Fruit fly (Drosophila melanogaster): ENCODE results near the gene Prp3.

Gene Prp3

dm6 chr3L:19952690-19953089 is 42.6 kb downstream of the Prp3 start, which contains the start of gene CG33710:
TSS of gene CG33710 (minus strand) at chr3L:19952790.
- TF ChIP-seq Sox14 (GFP tag; optimal IDR thresholded peaks at IDR 0.05) (no peak), Met (GFP tag; optimal IDR thresholded peaks at IDR 0.05) (no peak)

dm6 chr3L:19953612-19954011 is 43.5 kb downstream of the Prp3 start, which contains the start of gene CG42655:
TSS of gene CG42655 (minus strand) at chr3L:19953712.
- TF ChIP-seq Ets21C (GFP tag; optimal IDR thresholded peaks at IDR 0.05) = no peak
- no peak for TF ChIP-seq fd59A (GFP tag; optimal IDR thresholded peaks at IDR 0.05)
- no peak for TF ChIP-seq Blimp-1 (GFP tag; optimal IDR thresholded peaks at IDR 0.05)
- TF ChIP-seq CG8632 (GFP tag; optimal IDR thresholded peaks at IDR 0.05) = no peak
- TF ChIP-seq CG6808 (GFP tag; optimal IDR thresholded peaks at IDR 0.05) = no peak
- TF ChIP-seq fkh (GFP tag; optimal IDR thresholded peaks at IDR 0.05) = no peak
- no peak for TF ChIP-seq Smox (GFP tag; optimal IDR thresholded peaks at IDR 0.05)
- TF ChIP-seq Eip75B (GFP tag; optimal IDR thresholded peaks at IDR 0.05) = no peak
- TF ChIP-seq CG1621 (tag; optimal IDR thresholded peaks at IDR 0.05) = no peak
- no peak for TF ChIP-seq net (GFP tag; optimal IDR thresholded peaks at IDR 0.05)
- TF ChIP-seq spab (GFP tag; optimal IDR thresholded peaks at IDR 0.05) = no peak
- TF ChIP-seq Sox14 (GFP tag; optimal IDR thresholded peaks at IDR 0.05) = no peak

dm6 chr3L:19954426-19954825 is 44.3 kb downstream of the Prp3 start, which contains the start of gene CG42654:
TSS of gene CG42654 (minus strand) at chr3L:19954526.
- no peak for TF ChIP-seq CG6276 (GFP tag; optimal IDR thresholded peaks at IDR 0.05)
- TF ChIP-seq net (GFP tag; optimal IDR thresholded peaks at IDR 0.05) = no peak
- TF ChIP-seq fd59A (GFP tag; optimal IDR thresholded peaks at IDR 0.05) = no peak
- no peak for TF ChIP-seq Ets21C (GFP tag; optimal IDR thresholded peaks at IDR 0.05)
- TF ChIP-seq Hr38 (GFP tag; optimal IDR thresholded peaks at IDR 0.05) = no peak
- no peak for TF ChIP-seq CG1621 (tag; optimal IDR thresholded peaks at IDR 0.05)
- no peak for TF ChIP-seq salr (GFP tag; optimal IDR thresholded peaks at IDR 0.05)
- TF ChIP-seq dac (GFP tag; optimal IDR thresholded peaks at IDR 0.05) = no peak
- TF ChIP-seq CG16779 (tag; optimal IDR thresholded peaks at IDR 0.05) = no peak
- TF ChIP-seq svp (GFP tag) = no peak
- TF ChIP-seq CG3032 (tag; optimal IDR thresholded peaks at IDR 0.05) = no peak
- no peak for TF ChIP-seq pdm3 (GFP tag; optimal IDR thresholded peaks at IDR 0.05)

dm6 chr3L:19955699-19956098 is 45.6 kb downstream of the Prp3 start, which contains the start of gene CG42263:
TSS of gene CG42263 (minus strand) at chr3L:19955799.
- TF ChIP-seq Hr4 (GFP tag; optimal IDR thresholded peaks at IDR 0.05) = no peak
- no peak for TF ChIP-seq lz (GFP tag; optimal IDR thresholded peaks at IDR 0.05)
- no peak for TF ChIP-seq CG11762 (GFP tag; optimal IDR thresholded peaks at IDR 0.05; ENCODE audit: insufficient read depth)
- TF ChIP-seq CG8632 (GFP tag; optimal IDR thresholded peaks at IDR 0.05) = no peak
- TF ChIP-seq eg (GFP tag; IDR thresholded peaks at IDR 0.05) = no peak
- TF ChIP-seq Hr39 (GFP tag; optimal IDR thresholded peaks at IDR 0.05) = no peak
- no peak for TF ChIP-seq svp (GFP tag)

- no peak for TF ChIP-seq Hr38 (GFP tag; optimal IDR thresholded peaks at IDR 0.05)
- no peak for TF ChIP-seq fd85E (GFP tag; optimal IDR thresholded peaks at IDR 0.05)
- TF ChIP-seq CG11762 (GFP tag; optimal IDR thresholded peaks at IDR 0.05; ENCODE audit: insufficient read depth) = no peak
- TF ChIP-seq net (GFP tag; optimal IDR thresholded peaks at IDR 0.05) = peak; percentile 28
- TF ChIP-seq Hr39 (GFP tag; optimal IDR thresholded peaks at IDR 0.05) = no peak
- no peak for TF ChIP-seq CG10669 (GFP tag; optimal IDR thresholded peaks at IDR 0.05)
- TF ChIP-seq salr (GFP tag; optimal IDR thresholded peaks at IDR 0.05) = no peak
- TF ChIP-seq CG6854 (GFP tag; optimal IDR thresholded peaks at IDR 0.05) = no peak
- TF ChIP-seq spab (GFP tag; optimal IDR thresholded peaks at IDR 0.05) = peak; percentile 40
- no peak for TF ChIP-seq CG1621 (tag; optimal IDR thresholded peaks at IDR 0.05)
- TF ChIP-seq cyc (GFP tag; optimal IDR thresholded peaks at IDR 0.05) = no peak
- no peak for TF ChIP-seq CG6163 (GFP tag; IDR thresholded peaks at IDR 0.05)
- peak; percentile 5 for TF ChIP-seq Sox14 (GFP tag; optimal IDR thresholded peaks at IDR 0.05)
- peak; percentile 7 for TF ChIP-seq Sox102F (GFP tag; optimal IDR thresholded peaks at IDR 0.05)
- TF ChIP-seq lz (GFP tag; optimal IDR thresholded peaks at IDR 0.05) = peak; percentile 15
- no peak for TF ChIP-seq Sox15 (GFP tag; optimal IDR thresholded peaks at IDR 0.05)
- TF ChIP-seq Eip93F (GFP tag; optimal IDR thresholded peaks at IDR 0.05) = no peak
- peak; percentile 51 for TF ChIP-seq Ets96B (tag; optimal IDR thresholded peaks at IDR 0.05)
- TF ChIP-seq Smox (GFP tag; optimal IDR thresholded peaks at IDR 0.05) = no peak
- peak; percentile 23 for TF ChIP-seq Met (GFP tag; optimal IDR thresholded peaks at IDR 0.05)
- peak; percentile 8 for TF ChIP-seq CG16779 (tag; optimal IDR thresholded peaks at IDR 0.05)
- TF ChIP-seq Ets21C (GFP tag; optimal IDR thresholded peaks at IDR 0.05) = no peak
- TF ChIP-seq dsx (GFP tag; optimal IDR thresholded peaks at IDR 0.05; ENCODE audit: poor library complexity, severe bottlenecking) = peak; percentile 20
- no peak for TF ChIP-seq CG7368 (GFP tag; optimal IDR thresholded peaks at IDR 0.05)
- TF ChIP-seq fd59A (GFP tag; optimal IDR thresholded peaks at IDR 0.05) = peak; percentile 44
- TF ChIP-seq svp (GFP tag) = peak; percentile 41
- no peak for TF ChIP-seq fkh (GFP tag; optimal IDR thresholded peaks at IDR 0.05)
- TF ChIP-seq OdsH (GFP tag; optimal IDR thresholded peaks at IDR 0.05) = peak; percentile 12
- no peak for TF ChIP-seq CG3032 (tag; optimal IDR thresholded peaks at IDR 0.05)
- TF ChIP-seq CG4318 (GFP tag; optimal IDR thresholded peaks at IDR 0.05) = no peak
- TF ChIP-seq CG6276 (GFP tag; optimal IDR thresholded peaks at IDR 0.05) = no peak
- TF ChIP-seq Gug (GFP tag; IDR thresholded peaks at IDR 0.05) = no peak
Measured at dm6 chr3L:19961805-19962204, 51.7 kb downstream of the Prp3 start.
